Fruit fly (Drosophila melanogaster) whole organism, adult: Measurements from ENCODE around the gene CG13314.

ENCODE experiments used
- CG11617 ChIP-seq: fragments of 200-800 bp; sonication (Bioruptor generic); optimal IDR thresholded peaks from 2 replicates; lab custom pipeline; 2017; ENCODE audit warnings: mild to moderate bottlenecking, missing biosample characterization, missing genetic modification reagents, missing genetic modification characterization
- CG12768 ChIP-seq: fragments of 200-800 bp; sonication (Bioruptor generic); optimal IDR thresholded peaks from 2 replicates; lab custom pipeline; 2017; ENCODE audit warnings: missing biosample characterization, missing genetic modification characterization, mild to moderate bottlenecking, moderate library complexity, missing genetic modification reagents
- CG14711 ChIP-seq: fragments of 200-800 bp; sonication (Bioruptor generic); optimal IDR thresholded peaks from 2 replicates; lab custom pipeline; 2018; ENCODE audit warnings: missing biosample characterization, mild to moderate bottlenecking, missing genetic modification characterization, moderate library complexity
- CG1620 ChIP-seq: fragments of 200-800 bp; sonication (Bioruptor generic); optimal IDR thresholded peaks from 2 replicates; lab custom pipeline; 2016; ENCODE audit warnings: missing biosample characterization, missing genetic modification characterization
- CG33017 ChIP-seq: fragments of 200-800 bp; sonication (Bioruptor generic); optimal IDR thresholded peaks from 2 replicates; lab custom pipeline; 2018; ENCODE audit warnings: missing biosample characterization, mild to moderate bottlenecking, missing genetic modification characterization, moderate library complexity
- CG5204 ChIP-seq: fragments of 200-800 bp; sonication (Bioruptor generic); optimal IDR thresholded peaks from 2 replicates; lab custom pipeline; 2016; ENCODE audit warnings: missing biosample characterization, missing genetic modification characterization
- CG7045 ChIP-seq: fragments of 200-800 bp; sonication (Bioruptor generic); optimal IDR thresholded peaks from 2 replicates; lab custom pipeline; 2017; ENCODE audit warnings: missing biosample characterization, mild to moderate bottlenecking, missing genetic modification characterization
- CG7101 ChIP-seq: fragments of 200-800 bp; sonication (Bioruptor generic); optimal IDR thresholded peaks from 2 replicates; lab custom pipeline; 2018; ENCODE audit warnings: missing biosample characterization, mild to moderate bottlenecking, missing genetic modification characterization, moderate library complexity
- Clk ChIP-seq: fragments of 200-800 bp; sonication (Bioruptor generic); optimal IDR thresholded peaks from 2 replicates; lab custom pipeline; 2017; ENCODE audit warnings: missing biosample characterization, missing genetic modification characterization
- Crg-1 ChIP-seq: fragments of 200-800 bp; sonication (Bioruptor generic); optimal IDR thresholded peaks from 2 replicates; lab custom pipeline; 2016; ENCODE audit warnings: missing biosample characterization, missing genetic modification characterization
- Hr96 ChIP-seq: fragments of 200-800 bp; sonication (Bioruptor generic); optimal IDR thresholded peaks from 2 replicates; lab custom pipeline; 2016; ENCODE audit warnings: missing biosample characterization, missing genetic modification characterization
- Mnt ChIP-seq: fragments of 200-800 bp; sonication (Bioruptor generic); optimal IDR thresholded peaks from 2 replicates; lab custom pipeline; 2016; ENCODE audit warnings: missing biosample characterization, mild to moderate bottlenecking, missing genetic modification characterization
- bab1 ChIP-seq: fragments of 200-800 bp; sonication (Bioruptor generic); optimal IDR thresholded peaks from 3 replicates; lab custom pipeline; 2019; ENCODE audit warnings: missing biosample characterization, mild to moderate bottlenecking, missing genetic modification characterization, moderate library complexity
- cic ChIP-seq: fragments of 200-800 bp; sonication (Bioruptor generic); optimal IDR thresholded peaks from 2 replicates; lab custom pipeline; 2017; ENCODE audit warnings: missing biosample characterization, mild to moderate bottlenecking, missing genetic modification characterization, moderate library complexity
- cnc ChIP-seq, 2 experiments: fragments of >200 bp; optimal IDR thresholded peaks; 2 replicates each; lab custom pipeline; 2017
- kay ChIP-seq: fragments of 200-800 bp; sonication (Bioruptor generic); peaks from one replicate; lab custom pipeline; 2016; ENCODE audit warnings: missing biosample characterization, missing genetic modification characterization, borderline replicate concordance
- ovo ChIP-seq: fragments of 200-800 bp; sonication (Bioruptor generic); optimal IDR thresholded peaks from 2 replicates; lab custom pipeline; 2016; ENCODE audit warnings: missing biosample characterization, missing genetic modification characterization
- pad ChIP-seq: fragments of 200-800 bp; sonication (Bioruptor generic); optimal IDR thresholded peaks from 3 replicates; lab custom pipeline; 2017; ENCODE audit warnings: missing biosample characterization, missing genetic modification characterization, mild to moderate bottlenecking, moderate library complexity, missing genetic modification reagents
- tj ChIP-seq: fragments of 200-800 bp; sonication (Bioruptor generic); optimal IDR thresholded peaks from 3 replicates; lab custom pipeline; 2017; ENCODE audit warnings: missing biosample characterization, mild to moderate bottlenecking, missing genetic modification characterization, moderate library complexity
- toe ChIP-seq: fragments of 200-800 bp; sonication (Bioruptor generic); optimal IDR thresholded peaks from 2 replicates; lab custom pipeline; 2016; ENCODE audit warnings: missing biosample characterization, missing genetic modification characterization

CG13314 gene

DNA sequence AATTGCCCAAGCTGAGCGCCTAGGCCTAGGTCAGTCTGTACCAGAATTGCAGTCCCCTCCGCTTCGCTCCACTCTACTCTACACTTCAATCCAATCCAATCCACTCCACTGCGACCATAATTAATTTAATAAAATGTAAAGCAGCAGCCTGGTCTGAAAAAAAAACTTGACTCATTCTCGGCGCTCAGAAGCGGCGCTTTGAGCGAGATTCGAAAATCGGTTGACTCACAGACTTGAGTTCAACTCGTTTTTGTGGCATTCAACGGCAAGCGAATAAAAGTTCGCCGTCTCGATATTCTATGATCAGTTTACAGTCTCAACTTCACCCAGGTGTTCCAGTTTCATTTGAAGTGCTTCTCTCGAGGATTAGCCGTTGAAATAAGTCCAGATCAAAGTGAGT lies at the start of gene CG13314:
Gene CG13314, plus strand, starts transcription at position 301 of the 400 bp plus-strand sequence.
- no peak for TF ChIP-seq CG33017 (tag; lab: Kevin White, UChicago)
- no peak for TF ChIP-seq CG7101 (tag; lab: Kevin White, UChicago)

DNA sequence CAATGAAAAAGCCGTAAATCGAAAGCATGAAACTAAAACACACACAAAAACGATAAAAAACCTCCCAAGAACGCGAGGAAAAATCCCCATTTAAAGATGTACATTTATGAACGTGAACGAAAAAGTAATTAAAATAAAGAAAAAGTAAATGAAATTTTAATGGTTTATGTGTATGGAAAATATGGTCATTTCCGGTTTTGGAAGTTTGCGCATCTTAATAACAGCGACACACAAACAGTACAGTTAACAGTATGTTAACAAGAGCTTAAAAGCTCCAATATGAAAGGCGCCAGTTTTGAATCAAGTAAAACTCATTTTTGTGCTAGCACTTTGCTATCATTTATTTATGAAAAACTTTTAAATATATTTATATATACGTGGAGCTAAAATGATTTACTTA lies 49.7 kb upstream of the CG13314 start:
- TF ChIP-seq Crg-1 (GFP tag; lab: Kevin White, UChicago): no peak
- peak; percentile 60 for TF ChIP-seq bab1 (GFP tag; lab: Kevin White, UChicago)
- peak; percentile 86 for TF ChIP-seq kay

DNA sequence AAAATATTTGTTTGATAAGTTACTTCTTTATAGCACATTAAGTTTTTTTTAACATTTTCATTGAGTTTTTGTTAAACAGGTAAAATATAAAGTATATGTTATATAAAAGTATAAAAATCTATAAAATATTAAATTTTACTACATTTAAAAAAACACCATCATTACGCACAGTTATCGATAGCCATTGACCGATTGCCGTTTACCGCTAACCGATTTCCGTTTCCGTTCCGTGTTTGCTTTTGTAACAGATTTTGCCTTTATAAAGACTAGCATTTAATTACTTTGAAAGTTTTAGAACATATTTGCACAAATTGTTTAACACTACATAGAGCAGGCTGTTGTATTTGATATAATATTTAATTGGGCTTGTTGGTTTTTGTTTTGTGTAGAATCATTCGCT lies 41.9 kb upstream of the CG13314 start:
- TF ChIP-seq CG12768 (GFP tag; lab: Kevin White, UChicago) (no peak), pad (no peak), CG1620 (GFP tag; lab: Kevin White, UChicago) (no peak), toe (GFP tag; lab: Kevin White, UChicago) (no peak), Hr96 (no peak), CG7101 (tag; lab: Kevin White, UChicago) (no peak), CG14711 (tag; lab: Kevin White, UChicago) (no peak), Crg-1 (GFP tag; lab: Kevin White, UChicago) (no peak), kay (no peak), cic (GFP tag; lab: Kevin White, UChicago) (no peak), Mnt (GFP tag; lab: Kevin White, UChicago) (no peak), CG5204 (GFP tag; lab: Kevin White, UChicago) (no peak), CG7045 (GFP tag; lab: Kevin White, UChicago) (no peak), bab1 (GFP tag; lab: Kevin White, UChicago) (no peak), CG11617 (no peak), tj (GFP tag; lab: Kevin White, UChicago) (no peak)

DNA sequence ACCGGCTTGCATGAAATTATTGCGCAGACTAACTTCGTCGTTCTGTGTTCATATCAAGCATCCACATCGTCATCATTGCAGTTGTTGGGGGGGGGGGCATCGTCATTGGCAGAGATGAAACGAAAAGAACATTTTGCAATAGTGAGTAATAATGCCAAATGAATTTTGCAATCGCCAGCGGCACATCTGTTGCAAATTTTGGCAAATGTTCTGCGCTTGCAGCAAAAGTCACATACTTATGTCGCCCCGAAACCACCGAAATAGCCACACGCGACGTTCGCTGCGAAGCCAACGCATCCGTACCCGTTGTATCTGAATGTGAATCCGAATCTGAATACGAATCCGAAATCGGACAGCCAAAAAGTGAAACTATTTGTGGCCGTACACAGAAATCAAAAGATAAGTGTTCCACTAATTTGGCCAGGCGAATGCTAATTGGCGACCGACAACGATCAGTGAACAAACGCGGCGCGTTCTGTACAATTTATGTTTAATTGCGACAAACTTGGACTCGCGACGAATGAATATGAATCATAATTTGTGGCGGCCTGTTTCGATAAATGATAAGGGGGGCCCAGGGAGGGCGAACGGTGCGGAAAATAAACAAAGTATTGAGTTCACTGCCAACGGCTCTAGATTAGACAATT lies 33.6 kb upstream of the CG13314 start:
- TF ChIP-seq kay (no peak), ovo (GFP tag; lab: Kevin White, UChicago) (no peak), CG1620 (GFP tag; lab: Kevin White, UChicago) (no peak), Clk (GFP tag; lab: Kevin White, UChicago) (no peak), CG7045 (GFP tag; lab: Kevin White, UChicago) (no peak), CG33017 (tag; lab: Kevin White, UChicago) (no peak), toe (GFP tag; lab: Kevin White, UChicago) (no peak), cnc (optimal IDR thresholded peaks at IDR 0.05; lab: Kevin White, UChicago) (no peak), CG5204 (GFP tag; lab: Kevin White, UChicago) (no peak), CG7101 (tag; lab: Kevin White, UChicago) (no peak), tj (GFP tag; lab: Kevin White, UChicago) (no peak), cic (GFP tag; lab: Kevin White, UChicago) (no peak), CG11617 (no peak)

DNA sequence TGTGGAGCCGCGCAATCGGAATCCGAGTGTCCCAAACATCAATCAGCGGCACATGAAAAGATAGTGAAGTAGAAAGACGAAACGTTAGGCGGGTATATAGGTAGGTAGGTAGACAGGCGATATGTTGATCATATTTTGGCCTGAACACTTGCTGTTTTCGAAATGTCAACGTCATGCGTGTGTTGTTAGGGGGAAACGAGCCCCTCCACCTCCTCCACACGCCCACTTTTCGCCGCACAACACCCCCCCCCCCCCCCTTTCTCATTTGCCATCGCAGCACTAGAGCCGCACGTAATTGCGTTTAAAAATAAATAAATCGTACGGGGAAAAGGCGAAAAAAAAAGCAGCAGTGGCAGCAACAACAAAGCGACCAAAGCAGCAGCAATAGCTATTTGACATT lies 31.8 kb upstream of the CG13314 start:
- TF ChIP-seq CG5204 (GFP tag; lab: Kevin White, UChicago) (no peak), CG7101 (tag; lab: Kevin White, UChicago) (no peak)

DNA sequence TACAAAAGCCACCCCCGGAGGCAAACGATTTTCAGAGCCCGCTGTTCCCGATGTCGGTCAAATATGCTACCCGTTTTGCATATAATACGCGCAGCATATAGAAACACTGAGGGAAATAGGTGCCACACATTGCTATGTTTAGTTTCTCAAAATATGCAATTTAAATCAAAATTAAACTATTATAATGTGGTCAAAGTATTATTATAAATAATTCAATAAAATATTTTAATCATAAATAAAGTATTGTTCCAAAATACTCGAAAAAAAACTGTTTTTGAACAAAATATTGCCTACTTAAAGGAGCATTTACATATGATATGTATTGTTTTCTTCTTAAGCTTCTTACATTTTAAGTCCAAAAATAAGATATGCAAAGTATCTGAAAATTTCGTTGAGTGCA lies 30.6 kb upstream of the CG13314 start:
- no peak for TF ChIP-seq kay
- no peak for TF ChIP-seq CG7101 (tag; lab: Kevin White, UChicago)
- TF ChIP-seq Clk (GFP tag; lab: Kevin White, UChicago): no peak
- no peak for TF ChIP-seq CG7045 (GFP tag; lab: Kevin White, UChicago)
- TF ChIP-seq cnc (optimal IDR thresholded peaks at IDR 0.05; lab: Kevin White, UChicago): no peak
- no peak for TF ChIP-seq toe (GFP tag; lab: Kevin White, UChicago)
- no peak for TF ChIP-seq Crg-1 (GFP tag; lab: Kevin White, UChicago)
- TF ChIP-seq CG33017 (tag; lab: Kevin White, UChicago): no peak
- TF ChIP-seq CG14711 (tag; lab: Kevin White, UChicago): no peak
- TF ChIP-seq Hr96: no peak
- no peak for TF ChIP-seq cic (GFP tag; lab: Kevin White, UChicago)

DNA sequence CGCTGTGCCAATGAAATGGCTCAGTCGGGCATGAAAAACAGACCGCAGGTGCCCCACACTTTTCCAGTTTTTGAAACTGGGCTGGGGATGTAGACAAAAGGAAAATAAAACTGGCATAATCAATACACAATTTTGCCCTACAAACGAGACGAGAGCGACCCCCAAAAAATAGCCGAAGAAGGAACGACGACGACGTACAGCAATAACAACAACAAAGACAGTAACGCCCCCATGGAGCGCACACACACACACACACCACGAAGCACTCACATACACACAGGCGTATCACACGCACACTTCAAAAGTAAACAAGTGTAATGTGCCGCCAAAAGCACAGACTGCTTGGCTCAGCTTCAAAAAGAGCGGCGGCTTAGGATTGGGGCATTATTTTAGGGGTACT lies 30.1 kb upstream of the CG13314 start:
- TF ChIP-seq pad: no peak
- TF ChIP-seq Hr96: no peak
- no peak for TF ChIP-seq bab1 (GFP tag; lab: Kevin White, UChicago)
- no peak for TF ChIP-seq tj (GFP tag; lab: Kevin White, UChicago)
- no peak for TF ChIP-seq CG33017 (tag; lab: Kevin White, UChicago)
